Fruit fly (Drosophila melanogaster) whole organism, embryonic: Measurements from ENCODE around the gene Uch-L5R.

Experiments
- ATbp ChIP-seq: fragments of 200-800 bp; sonication (Bioruptor generic); optimal IDR thresholded peaks from 2 replicates; lab custom pipeline; 2017; ENCODE audit warnings: missing biosample characterization, mild to moderate bottlenecking, missing genetic modification characterization, missing genetic modification reagents
- Atf6 ChIP-seq: fragments of 200-800 bp; sonication (Bioruptor generic); IDR thresholded peaks from 2 replicates; pipeline ENCODE4 v1.3.6; 2022; ENCODE audit warnings: missing biosample characterization, missing genetic modification characterization
- Blimp-1 ChIP-seq: fragments of 200-800 bp; sonication (Bioruptor generic); optimal IDR thresholded peaks from 3 replicates; lab custom pipeline; 2018; ENCODE audit warnings: missing biosample characterization, missing genetic modification characterization, mild to moderate bottlenecking, moderate library complexity, missing genetic modification reagents
- CG10565 ChIP-seq: fragments of 200-800 bp; sonication (Bioruptor generic); optimal IDR thresholded peaks from 3 replicates; lab custom pipeline; 2016; ENCODE audit warnings: missing biosample characterization, mild to moderate bottlenecking, missing genetic modification characterization
- CG11093 ChIP-seq: fragments of 200-800 bp; sonication (Bioruptor generic); IDR thresholded peaks from 3 replicates; pipeline ENCODE4 v1.3.6; 2022; ENCODE audit warnings: missing biosample characterization, missing genetic modification characterization
- CG11247 ChIP-seq: fragments of 200-800 bp; sonication (Bioruptor generic); IDR thresholded peaks from 2 replicates; pipeline ENCODE4 v1.3.6; 2022; ENCODE audit warnings: missing biosample characterization, missing genetic modification characterization
- CG13624 ChIP-seq: fragments of 200-800 bp; sonication (Bioruptor generic); optimal IDR thresholded peaks from 2 replicates; lab custom pipeline; 2016; ENCODE audit warnings: missing biosample characterization, missing genetic modification characterization
- CG14441 ChIP-seq: fragments of 200-800 bp; sonication (Bioruptor generic); IDR thresholded peaks from 2 replicates; pipeline ENCODE4 v1.3.6; 2022; ENCODE audit warnings: missing biosample characterization, missing genetic modification characterization
- CG15073 ChIP-seq: fragments of 200-800 bp; sonication (Bioruptor generic); optimal IDR thresholded peaks from 2 replicates; lab custom pipeline; 2016; ENCODE audit warnings: missing biosample characterization, missing genetic modification characterization
- CG15479 ChIP-seq: fragments of 200-800 bp; sonication (Bioruptor generic); optimal IDR thresholded peaks from 3 replicates; lab custom pipeline; 2019; ENCODE audit warnings: missing biosample characterization, mild to moderate bottlenecking, missing genetic modification characterization, moderate library complexity
- CG18599 ChIP-seq: fragments of 200-800 bp; sonication (Bioruptor generic); optimal IDR thresholded peaks from 3 replicates; lab custom pipeline; 2017; ENCODE audit warnings: missing biosample characterization, missing genetic modification characterization, mild to moderate bottlenecking, moderate library complexity, missing genetic modification reagents
- CG2116 ChIP-seq: fragments of 200-800 bp; sonication (Bioruptor generic); optimal IDR thresholded peaks from 3 replicates; lab custom pipeline; 2018; ENCODE audit warnings: missing biosample characterization, mild to moderate bottlenecking, missing genetic modification characterization
- CG31388 ChIP-seq: fragments of 200-800 bp; sonication (Bioruptor generic); optimal IDR thresholded peaks from 2 replicates; lab custom pipeline; 2016; ENCODE audit warnings: missing biosample characterization, missing genetic modification characterization
- CG34376 ChIP-seq: fragments of 200-800 bp; sonication (Bioruptor generic); optimal IDR thresholded peaks from 2 replicates; lab custom pipeline; 2018; ENCODE audit warnings: missing biosample characterization, mild to moderate bottlenecking, missing genetic modification characterization
- CG4360 ChIP-seq: fragments of 200-800 bp; sonication (Bioruptor generic); IDR thresholded peaks from 2 replicates; pipeline ENCODE4 v1.3.6; 2022; ENCODE audit warnings: missing biosample characterization, missing genetic modification characterization
- CG4404 ChIP-seq: fragments of 200-800 bp; sonication (Bioruptor generic); IDR thresholded peaks from 2 replicates; pipeline ENCODE4 v1.3.6; 2022; ENCODE audit warnings: missing biosample characterization, missing genetic modification characterization
- CG4617 ChIP-seq: fragments of 200-800 bp; sonication (Bioruptor generic); optimal IDR thresholded peaks from 3 replicates; lab custom pipeline; 2016; ENCODE audit warnings: missing biosample characterization, missing genetic modification characterization, borderline replicate concordance
- CG6689 ChIP-seq: fragments of 200-800 bp; sonication (Bioruptor generic); IDR thresholded peaks from 2 replicates; pipeline ENCODE4 v1.3.6; 2022; ENCODE audit warnings: missing biosample characterization, missing genetic modification characterization
- CG6813 ChIP-seq: fragments of 200-800 bp; sonication (Bioruptor generic); optimal IDR thresholded peaks from 2 replicates; lab custom pipeline; 2017; ENCODE audit warnings: missing biosample characterization, missing genetic modification characterization, mild to moderate bottlenecking, moderate library complexity, missing genetic modification reagents
- CG7786 ChIP-seq: fragments of 200-800 bp; sonication (Bioruptor generic); optimal IDR thresholded peaks from 2 replicates; lab custom pipeline; 2016; ENCODE audit warnings: missing biosample characterization, missing genetic modification characterization
- CG8924 ChIP-seq: fragments of 200-800 bp; optimal IDR thresholded peaks from 3 replicates; lab custom pipeline; 2019; ENCODE audit warnings: missing biosample characterization, mild to moderate bottlenecking, missing genetic modification characterization, moderate library complexity
- CG9817 ChIP-seq: fragments of 200-800 bp; sonication (Bioruptor generic); optimal IDR thresholded peaks from 2 replicates; lab custom pipeline; 2018; ENCODE audit warnings: missing biosample characterization, mild to moderate bottlenecking, missing genetic modification characterization, moderate library complexity
- D19B ChIP-seq: fragments of 200-800 bp; sonication (Bioruptor generic); optimal IDR thresholded peaks from 2 replicates; lab custom pipeline; 2017; ENCODE audit warnings: missing biosample characterization, mild to moderate bottlenecking, missing genetic modification characterization
- Ets65A ChIP-seq: fragments of 200-800 bp; sonication (Bioruptor generic); peaks from one replicate; lab custom pipeline; 2016; ENCODE audit warnings: missing biosample characterization, missing genetic modification characterization
- GATAe ChIP-seq: fragments of 200-800 bp; sonication (Bioruptor generic); conservative IDR thresholded peaks from 2 replicates; pipeline ENCODE4 v1.3.6; 2022; ENCODE audit warnings: missing biosample characterization, missing genetic modification characterization
- HLHmδ ChIP-seq: fragments of 200-800 bp; sonication (Bioruptor generic); optimal IDR thresholded peaks from 2 replicates; lab custom pipeline; 2018; ENCODE audit warnings: missing biosample characterization, mild to moderate bottlenecking, missing genetic modification characterization, moderate library complexity
- Hr3 ChIP-seq: fragments of 200-800 bp; sonication (Bioruptor generic); optimal IDR thresholded peaks from 3 replicates; lab custom pipeline; 2016; ENCODE audit warnings: missing biosample characterization, missing genetic modification characterization
- Hr51 ChIP-seq, 2 experiments: fragments of 200-800 bp; sonication (Bioruptor generic); optimal IDR thresholded peaks; 2 replicates in 1 of 2; 3 replicates in 1 of 2; lab custom pipeline; 2016 to 2018; ENCODE audit warnings: missing biosample characterization in 2 of 2, missing genetic modification characterization in 2 of 2, mild to moderate bottlenecking in 1 of 2, moderate library complexity in 1 of 2
- Nf-YA ChIP-seq: fragments of 200-800 bp; sonication (Bioruptor generic); IDR thresholded peaks from 2 replicates; pipeline ENCODE4 v1.3.6; 2022; ENCODE audit warnings: missing biosample characterization, missing genetic modification characterization
- Xbp1 ChIP-seq: fragments of 200-800 bp; sonication (Bioruptor generic); optimal IDR thresholded peaks from 3 replicates; lab custom pipeline; 2016; ENCODE audit warnings: missing biosample characterization, mild to moderate bottlenecking, missing genetic modification characterization
- amos ChIP-seq: fragments of 200-800 bp; sonication (Bioruptor generic); IDR thresholded peaks from 2 replicates; pipeline ENCODE4 v1.3.6; 2022; ENCODE audit warnings: missing biosample characterization, missing genetic modification characterization; ENCODE audit not compliant: partially characterized antibody
- aop ChIP-seq: fragments of 200-800 bp; sonication (Bioruptor generic); IDR thresholded peaks from 2 replicates; pipeline ENCODE4 v1.3.6; 2022; ENCODE audit warnings: missing biosample characterization, missing genetic modification characterization
- bab2 ChIP-seq: fragments of 200-800 bp; sonication (Bioruptor generic); optimal IDR thresholded peaks from 2 replicates; lab custom pipeline; 2016; ENCODE audit warnings: missing biosample characterization, missing genetic modification characterization
- bigmax ChIP-seq: fragments of 200-800 bp; sonication (Bioruptor generic); optimal IDR thresholded peaks from 2 replicates; lab custom pipeline; 2018; ENCODE audit warnings: missing biosample characterization, mild to moderate bottlenecking, missing genetic modification characterization
- bsh ChIP-seq, 2 experiments: fragments of 200-800 bp; sonication (Bioruptor generic); optimal IDR thresholded peaks; 2 replicates each; lab custom pipeline; 2017 to 2018; ENCODE audit warnings: mild to moderate bottlenecking in 2 of 2, missing biosample characterization in 2 of 2, missing genetic modification characterization in 2 of 2, moderate library complexity in 1 of 2
- cas ChIP-seq: fragments of 200-800 bp; sonication (Bioruptor generic); IDR thresholded peaks from 2 replicates; pipeline ENCODE4 v1.3.6; 2022; ENCODE audit warnings: missing biosample characterization, missing genetic modification characterization
- crp ChIP-seq, 2 experiments: fragments of 200-800 bp; sonication (Bioruptor generic); optimal IDR thresholded peaks; 2 replicates in 1 of 2; 3 replicates in 1 of 2; lab custom pipeline; 2017; ENCODE audit warnings: missing biosample characterization in 2 of 2, missing genetic modification characterization in 2 of 2, mild to moderate bottlenecking in 1 of 2, moderate library complexity in 1 of 2
- cwo ChIP-seq: fragments of 200-800 bp; sonication (Bioruptor generic); optimal IDR thresholded peaks from 3 replicates; lab custom pipeline; 2017; ENCODE audit warnings: missing biosample characterization, missing genetic modification characterization, mild to moderate bottlenecking, moderate library complexity, missing genetic modification reagents
- en ChIP-seq: fragments of 200-800 bp; sonication (Bioruptor generic); optimal IDR thresholded peaks from 2 replicates; lab custom pipeline; 2016; ENCODE audit warnings: missing biosample characterization, missing genetic modification characterization
- fd64A ChIP-seq: fragments of 200-800 bp; sonication (Bioruptor generic); optimal IDR thresholded peaks from 3 replicates; lab custom pipeline; 2018; ENCODE audit warnings: missing biosample characterization, mild to moderate bottlenecking, missing genetic modification characterization
- gcm ChIP-seq: fragments of 200-800 bp; sonication (Bioruptor generic); optimal IDR thresholded peaks from 2 replicates; lab custom pipeline; 2019; ENCODE audit warnings: missing biosample characterization, mild to moderate bottlenecking, missing genetic modification characterization, moderate library complexity
- ind ChIP-seq: fragments of 200-800 bp; sonication (Bioruptor generic); optimal IDR thresholded peaks from 3 replicates; lab custom pipeline; 2016; ENCODE audit warnings: missing biosample characterization, missing genetic modification characterization
- kni ChIP-seq: fragments of 200-800 bp; sonication (Bioruptor generic); optimal IDR thresholded peaks from 3 replicates; lab custom pipeline; 2017; ENCODE audit warnings: mild to moderate bottlenecking, missing biosample characterization, missing genetic modification reagents, missing genetic modification characterization
- lola ChIP-seq, 3 experiments: fragments of >200 bp in 2 of 3; fragments of 200-800 bp in 1 of 3; sonication (Bioruptor generic) in 1 of 3; optimal IDR thresholded peaks; 2 replicates each; lab custom pipeline; 2017 to 2019; ENCODE audit warnings: missing biosample characterization in 3 of 3, missing genetic modification characterization in 3 of 3, mild to moderate bottlenecking in 1 of 3, moderate library complexity in 1 of 3
- mam ChIP-seq: fragments of 200-800 bp; sonication (Bioruptor generic); optimal IDR thresholded peaks from 3 replicates; lab custom pipeline; 2016; ENCODE audit warnings: missing biosample characterization, missing genetic modification characterization
- salm ChIP-seq: fragments of 200-800 bp; sonication (Bioruptor generic); optimal IDR thresholded peaks from 2 replicates; lab custom pipeline; 2018; ENCODE audit warnings: missing biosample characterization, mild to moderate bottlenecking, missing genetic modification characterization
- sens ChIP-seq: fragments of 200-800 bp; sonication (Bioruptor generic); peaks from one replicate; lab custom pipeline; 2016; ENCODE audit warnings: missing biosample characterization, missing genetic modification characterization
- so ChIP-seq: fragments of 200-800 bp; sonication (Bioruptor generic); IDR thresholded peaks from 3 replicates; pipeline ENCODE4 v1.3.6; 2022; ENCODE audit warnings: missing biosample characterization, missing genetic modification characterization
- stc ChIP-seq: fragments of 200-800 bp; sonication (Bioruptor generic); IDR thresholded peaks from 2 replicates; pipeline ENCODE4 v1.3.6; 2022; ENCODE audit warnings: missing biosample characterization, missing genetic modification characterization
- wek ChIP-seq: fragments of 200-800 bp; sonication (Bioruptor generic); optimal IDR thresholded peaks from 3 replicates; lab custom pipeline; 2018; ENCODE audit warnings: missing biosample characterization, mild to moderate bottlenecking, missing genetic modification characterization, moderate library complexity
- zen2 ChIP-seq: fragments of 200-800 bp; sonication (Bioruptor generic); IDR thresholded peaks from 3 replicates; pipeline ENCODE4 v1.3.6; 2022; ENCODE audit warnings: missing biosample characterization, missing genetic modification characterization; ENCODE audit not compliant: partially characterized antibody

Gene Uch-L5R

DNA sequence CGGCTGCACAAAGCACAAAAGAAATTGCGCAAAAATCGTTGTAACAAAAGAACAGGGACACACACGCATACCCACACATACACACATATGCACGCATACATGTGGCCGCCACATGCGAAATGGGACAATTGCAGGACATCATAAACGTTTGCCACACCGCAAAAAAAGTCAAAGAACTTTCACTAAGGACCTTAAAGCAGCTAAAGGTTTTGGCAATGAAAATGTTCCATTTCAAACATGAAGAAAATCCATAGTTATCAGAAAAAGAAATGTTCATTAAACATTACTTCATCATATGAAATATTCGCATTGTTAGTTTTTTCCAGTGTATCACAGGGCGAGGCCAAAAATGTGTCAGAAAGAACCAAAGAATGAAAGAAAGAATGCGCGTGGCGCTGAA lies 25.8 kb upstream of the Uch-L5R start (continued):
- no peak for TF ChIP-seq CG4617 (GFP tag; lab: Kevin White, UChicago)
- no peak for TF ChIP-seq CG4360
- no peak for TF ChIP-seq CG9817 (tag; lab: Kevin White, UChicago)
- TF ChIP-seq CG4404 (GFP tag; lab: Robert Waterston, UW): no peak
- no peak for TF ChIP-seq bigmax (GFP tag; lab: Kevin White, UChicago)
- no peak for TF ChIP-seq cas (GFP tag; lab: Robert Waterston, UW)
- no peak for TF ChIP-seq CG6813 (GFP tag; lab: Kevin White, UChicago)
- TF ChIP-seq CG6689 (GFP tag; lab: Robert Waterston, UW): no peak
- no peak for TF ChIP-seq GATAe (GFP tag; lab: Robert Waterston, UW)
- TF ChIP-seq aop (GFP tag; lab: Robert Waterston, UW): no peak
- TF ChIP-seq zen2 (GFP tag; lab: Robert Waterston, UW): no peak
- TF ChIP-seq CG13624 (GFP tag; lab: Kevin White, UChicago): no peak
- no peak for TF ChIP-seq CG31388 (GFP tag; lab: Kevin White, UChicago)
- TF ChIP-seq Xbp1 (GFP tag; lab: Kevin White, UChicago): peak; percentile 18
- peak; percentile 31 for TF ChIP-seq Blimp-1
- no peak for TF ChIP-seq kni (GFP tag; lab: Kevin White, UChicago)
- no peak for TF ChIP-seq CG15073 (GFP tag; lab: Kevin White, UChicago)
- no peak for TF ChIP-seq gcm (GFP tag; lab: Kevin White, UChicago)
- no peak for TF ChIP-seq Atf6 (GFP tag; lab: Robert Waterston, UW)
- peak; percentile 56 for TF ChIP-seq CG18599 (GFP tag; lab: Kevin White, UChicago)
- no peak for TF ChIP-seq CG14441 (GFP tag; lab: Robert Waterston, UW)
- no peak for TF ChIP-seq amos (GFP tag; lab: Robert Waterston, UW)
- no peak for TF ChIP-seq stc (GFP tag; lab: Robert Waterston, UW)
- TF ChIP-seq CG34376 (GFP tag; lab: Kevin White, UChicago): no peak
- TF ChIP-seq ind (GFP tag; lab: Kevin White, UChicago): peak; percentile 11
- TF ChIP-seq lola (GFP tag; optimal IDR thresholded peaks at IDR 0.05; lab: Kevin White, UChicago): peak in 1 of 3 experiments; percentile 7
- no peak for TF ChIP-seq crp (GFP tag; optimal IDR thresholded peaks at IDR 0.05; lab: Kevin White, UChicago)
- TF ChIP-seq CG10565: no peak
- TF ChIP-seq CG8924 (tag; lab: Kevin White, UChicago): peak; percentile 7
- no peak for TF ChIP-seq CG15479
- no peak for TF ChIP-seq CG11093
- no peak for TF ChIP-seq Hr3
- TF ChIP-seq D19B: no peak
- TF ChIP-seq salm (tag; lab: Kevin White, UChicago): no peak
- no peak for TF ChIP-seq CG2116 (GFP tag; lab: Kevin White, UChicago)
- TF ChIP-seq bab2 (GFP tag; lab: Kevin White, UChicago): no peak
- no peak for TF ChIP-seq en
- TF ChIP-seq so (GFP tag; lab: Robert Waterston, UW): no peak
- TF ChIP-seq HLHmδ (GFP tag; lab: Kevin White, UChicago): no peak
- TF ChIP-seq CG7786 (GFP tag; lab: Kevin White, UChicago): no peak
- TF ChIP-seq Hr51 (GFP tag; optimal IDR thresholded peaks at IDR 0.05; lab: Kevin White, UChicago): peak in 1 of 2 experiments; percentile 20
- peak in 1 of 2 experiments; percentile 27 for TF ChIP-seq bsh (GFP tag; optimal IDR thresholded peaks at IDR 0.05; lab: Kevin White, UChicago)
- TF ChIP-seq fd64A (GFP tag; lab: Kevin White, UChicago): no peak
- peak; percentile 8 for TF ChIP-seq sens (GFP tag; lab: Kevin White, UChicago)
- TF ChIP-seq cwo (GFP tag; lab: Kevin White, UChicago): no peak
- TF ChIP-seq wek: no peak
- TF ChIP-seq Ets65A: peak; percentile 94
- no peak for TF ChIP-seq ATbp (GFP tag; lab: Kevin White, UChicago)
- TF ChIP-seq mam: no peak
- TF ChIP-seq Nf-YA (GFP tag; lab: Robert Waterston, UW): no peak
- no peak for TF ChIP-seq CG11247 (GFP tag; lab: Robert Waterston, UW)
